Fruit fly (Drosophila melanogaster) whole organism, wandering third instar larva: ENCODE measurements around the gene CG43057.

ENCODE experiments used
- Abd-B ChIP-seq: fragments of >200 bp; optimal IDR thresholded peaks from 2 replicates; lab custom pipeline; 2017; ENCODE audit warnings: missing biosample characterization, missing genetic modification characterization
- CG32264 ChIP-seq: fragments of 200-800 bp; sonication (Bioruptor generic); optimal IDR thresholded peaks from 2 replicates; lab custom pipeline; 2016; ENCODE audit warnings: missing biosample characterization, missing genetic modification characterization
- CG9705 ChIP-seq: fragments of 200-800 bp; sonication (Bioruptor generic); optimal IDR thresholded peaks from 2 replicates; lab custom pipeline; 2018; ENCODE audit warnings: missing biosample characterization, mild to moderate bottlenecking, missing genetic modification characterization
- Dfd ChIP-seq: fragments of >200 bp; optimal IDR thresholded peaks from 2 replicates; lab custom pipeline; 2017; ENCODE audit warnings: missing biosample characterization, missing genetic modification characterization
- Dif ChIP-seq: fragments of 200-275, 200-300 bp; sonication (Bioruptor generic); optimal IDR thresholded peaks from 2 replicates; lab custom pipeline; 2018; ENCODE audit warnings: missing biosample characterization, missing genetic modification characterization; ENCODE audit not compliant: partially characterized antibody
- GATAd ChIP-seq: sonication (Bioruptor generic); optimal IDR thresholded peaks from 2 replicates; lab custom pipeline; 2016; ENCODE audit warnings: missing biosample characterization, missing genetic modification characterization
- HLH106 ChIP-seq: fragments of 200-800 bp; optimal IDR thresholded peaks from 3 replicates; lab custom pipeline; 2019; ENCODE audit warnings: missing biosample characterization, mild to moderate bottlenecking, missing genetic modification characterization, moderate library complexity
- Hnf4 ChIP-seq: fragments of 200-800 bp; sonication (Bioruptor generic); optimal IDR thresholded peaks from 2 replicates; lab custom pipeline; 2016; ENCODE audit warnings: missing biosample characterization, mild to moderate bottlenecking, missing genetic modification characterization
- Hr78 ChIP-seq: fragments of >200 bp; optimal IDR thresholded peaks from 2 replicates; lab custom pipeline; 2017; ENCODE audit warnings: missing biosample characterization, missing genetic modification characterization
- Jra ChIP-seq: sonication (Bioruptor generic); optimal IDR thresholded peaks from 2 replicates; lab custom pipeline; 2016; ENCODE audit warnings: missing biosample characterization, missing genetic modification characterization
- Myc ChIP-seq: fragments of >200 bp; optimal IDR thresholded peaks from 2 replicates; lab custom pipeline; 2017
- N ChIP-seq: fragments of >200 bp; optimal IDR thresholded peaks from 2 replicates; lab custom pipeline; 2018; ENCODE audit warnings: missing biosample characterization, missing external identifiers, missing genetic modification characterization
- OdsH ChIP-seq: fragments of 200-800 bp; sonication (Bioruptor generic); optimal IDR thresholded peaks from 2 replicates; lab custom pipeline; 2016; ENCODE audit warnings: missing biosample characterization, mild to moderate bottlenecking, missing genetic modification characterization
- Rel ChIP-seq, 2 experiments: fragments of 200-800 bp; sonication (Bioruptor generic) in 1 of 2; optimal IDR thresholded peaks; 2 replicates in 1 of 2; 3 replicates in 1 of 2; lab custom pipeline; 2016 to 2019; ENCODE audit warnings: mild to moderate bottlenecking in 2 of 2, missing biosample characterization in 2 of 2, missing genetic modification characterization in 2 of 2, moderate library complexity in 1 of 2
- Sp1 ChIP-seq: fragments of 200-800 bp; sonication (Bioruptor generic); optimal IDR thresholded peaks from 3 replicates; lab custom pipeline; 2019; ENCODE audit warnings: missing biosample characterization, mild to moderate bottlenecking, missing genetic modification characterization, moderate library complexity
- br ChIP-seq: fragments of 200-800 bp; sonication (Bioruptor generic); optimal IDR thresholded peaks from 2 replicates; lab custom pipeline; 2016; ENCODE audit warnings: missing biosample characterization, missing genetic modification characterization
- brk ChIP-seq: fragments of 200-800 bp; sonication (Bioruptor generic); optimal IDR thresholded peaks from 2 replicates; lab custom pipeline; 2016; ENCODE audit warnings: missing biosample characterization, mild to moderate bottlenecking, missing genetic modification characterization
- dsf ChIP-seq: sonication (Bioruptor generic); optimal IDR thresholded peaks from 2 replicates; lab custom pipeline; 2016; ENCODE audit warnings: missing biosample characterization, missing genetic modification characterization, borderline replicate concordance
- ey ChIP-seq: fragments of 200-800 bp; sonication (Bioruptor generic); optimal IDR thresholded peaks from 2 replicates; lab custom pipeline; 2016; ENCODE audit warnings: missing biosample characterization, missing genetic modification characterization
- foxo ChIP-seq, 2 experiments: fragments of 200-800 bp; sonication (Bioruptor generic); optimal IDR thresholded peaks; 2 replicates in 1 of 2; 3 replicates in 1 of 2; lab custom pipeline; 2016 to 2017; ENCODE audit warnings: missing biosample characterization in 2 of 2, missing genetic modification characterization in 2 of 2
- fru ChIP-seq: fragments of 200-800 bp; sonication (Bioruptor generic); optimal IDR thresholded peaks from 3 replicates; lab custom pipeline; 2016; ENCODE audit warnings: missing biosample characterization, mild to moderate bottlenecking, missing genetic modification characterization
- h ChIP-seq: fragments of 200-800 bp; sonication (Bioruptor generic); optimal IDR thresholded peaks from 3 replicates; lab custom pipeline; 2016; ENCODE audit warnings: missing biosample characterization, mild to moderate bottlenecking, missing genetic modification characterization
- jim ChIP-seq: fragments of 175-275, 200-325 bp; sonication (Bioruptor generic); optimal IDR thresholded peaks from 2 replicates; lab custom pipeline; 2016; ENCODE audit warnings: missing biosample characterization, mild to moderate bottlenecking, missing genetic modification characterization
- lola ChIP-seq: fragments of >200 bp; optimal IDR thresholded peaks from 2 replicates; lab custom pipeline; 2017; ENCODE audit warnings: missing biosample characterization, missing genetic modification characterization
- pan ChIP-seq: fragments of >200 bp; optimal IDR thresholded peaks from 2 replicates; lab custom pipeline; 2017
- psq ChIP-seq: fragments of 200-800 bp; sonication (Bioruptor generic); optimal IDR thresholded peaks from 3 replicates; lab custom pipeline; 2017; ENCODE audit warnings: missing biosample characterization, mild to moderate bottlenecking, missing genetic modification characterization, moderate library complexity
- rgr ChIP-seq: fragments of 200-800 bp; sonication (Bioruptor generic); optimal IDR thresholded peaks from 3 replicates; lab custom pipeline; 2016; ENCODE audit warnings: missing biosample characterization, mild to moderate bottlenecking, missing genetic modification characterization
- sage ChIP-seq: fragments of 200-800 bp; sonication (Bioruptor generic); optimal IDR thresholded peaks from 2 replicates; lab custom pipeline; 2016; ENCODE audit warnings: missing biosample characterization, mild to moderate bottlenecking, missing genetic modification characterization
- sv ChIP-seq: fragments of 200-800 bp; sonication (Bioruptor generic); optimal IDR thresholded peaks from 3 replicates; lab custom pipeline; 2016; ENCODE audit warnings: missing biosample characterization, missing genetic modification characterization
- usp ChIP-seq: fragments of >200 bp; optimal IDR thresholded peaks from 2 replicates; lab custom pipeline; 2017; ENCODE audit warnings: missing biosample characterization, missing genetic modification characterization

Gene CG43057

dm6 chr2L:8274127-8274526, 30.3 kb upstream of the CG43057 start:
- TF ChIP-seq dsf (GFP tag; lab: Kevin White, UChicago) = no peak
- TF ChIP-seq psq (GFP tag; lab: Kevin White, UChicago) = peak; percentile 88
- no peak for TF ChIP-seq Dif (GFP tag; lab: Kevin White, UChicago)
- TF ChIP-seq, all 38 proteins: peak for 1

- peak; percentile 33 for TF ChIP-seq br (GFP tag; lab: Kevin White, UChicago)
- TF ChIP-seq fru = peak; percentile 11
- peak in 1 of 2 experiments; percentile 35 for TF ChIP-seq foxo (GFP tag; optimal IDR thresholded peaks at IDR 0.05; lab: Kevin White, UChicago)
- peak; percentile 1 for TF ChIP-seq psq (GFP tag; lab: Kevin White, UChicago)
- TF ChIP-seq CG32264 = no peak
- TF ChIP-seq Myc (lab: Kevin White, UChicago) = no peak
- peak; percentile 0 for TF ChIP-seq OdsH (GFP tag; lab: Kevin White, UChicago)
- peak; percentile 6 for TF ChIP-seq rgr
- no peak for TF ChIP-seq HLH106 (tag; lab: Kevin White, UChicago)
- peak; percentile 16 for TF ChIP-seq h (GFP tag; lab: Kevin White, UChicago)
- peak; percentile 16 for TF ChIP-seq ey (GFP tag; lab: Kevin White, UChicago)
These were observed 27.1 kb upstream of the CG43057 start for dm6 chr2L:8270916-8271315.

dm6 chr2L:8268679-8269078, 24.9 kb upstream of the CG43057 start:
- TF ChIP-seq Abd-B (no peak), Myc (lab: Kevin White, UChicago) (no peak), GATAd (GFP tag; lab: Kevin White, UChicago) (no peak), sv (no peak), pan (lab: Kevin White, UChicago) (no peak), N (GFP tag; lab: Kevin White, UChicago) (no peak), sage (GFP tag; lab: Kevin White, UChicago) (no peak), dsf (GFP tag; lab: Kevin White, UChicago) (no peak)

dm6 chr2L:8266670-8267435, 23.1 kb upstream of the CG43057 start:
- TF ChIP-seq foxo (GFP tag; optimal IDR thresholded peaks at IDR 0.05; lab: Kevin White, UChicago) (no peak), usp (GFP tag; lab: Kevin White, UChicago) (no peak), jim (GFP tag; lab: Kevin White, UChicago) (no peak), Dfd (no peak), CG9705 (GFP tag; lab: Kevin White, UChicago) (no peak), br (GFP tag; lab: Kevin White, UChicago) (no peak), Hnf4 (GFP tag; lab: Kevin White, UChicago) (no peak), ey (GFP tag; lab: Kevin White, UChicago) (no peak), Abd-B (no peak), Dif (GFP tag; lab: Kevin White, UChicago) (no peak), Rel (GFP tag; optimal IDR thresholded peaks at IDR 0.05; lab: Kevin White, UChicago) (no peak), Rel (tag; optimal IDR thresholded peaks at IDR 0.05; lab: Kevin White, UChicago) (no peak), lola (GFP tag; lab: Kevin White, UChicago) (no peak), Hr78 (no peak), h (GFP tag; lab: Kevin White, UChicago) (no peak), brk (GFP tag; lab: Kevin White, UChicago) (no peak)
- TF ChIP-seq, all 38 proteins: peak for 0

dm6 chr2L:8266145-8266544, 22.3 kb upstream of the CG43057 start:
- TF ChIP-seq sv = peak; percentile 8
- TF ChIP-seq Jra = no peak
- TF ChIP-seq foxo (GFP tag; optimal IDR thresholded peaks at IDR 0.05; lab: Kevin White, UChicago) = peak in 1 of 2 experiments; percentile 41
- TF ChIP-seq psq (GFP tag; lab: Kevin White, UChicago) = peak; percentile 7
- no peak for TF ChIP-seq br (GFP tag; lab: Kevin White, UChicago)
- TF ChIP-seq h (GFP tag; lab: Kevin White, UChicago) = peak; percentile 33
- TF ChIP-seq Sp1 (GFP tag; lab: Kevin White, UChicago) = peak; percentile 42
- TF ChIP-seq, all 38 proteins: peak for 5
